Worm (Caenorhabditis elegans): ENCODE data around the gene H12D21.10.

The H12D21.10 gene

DNA sequence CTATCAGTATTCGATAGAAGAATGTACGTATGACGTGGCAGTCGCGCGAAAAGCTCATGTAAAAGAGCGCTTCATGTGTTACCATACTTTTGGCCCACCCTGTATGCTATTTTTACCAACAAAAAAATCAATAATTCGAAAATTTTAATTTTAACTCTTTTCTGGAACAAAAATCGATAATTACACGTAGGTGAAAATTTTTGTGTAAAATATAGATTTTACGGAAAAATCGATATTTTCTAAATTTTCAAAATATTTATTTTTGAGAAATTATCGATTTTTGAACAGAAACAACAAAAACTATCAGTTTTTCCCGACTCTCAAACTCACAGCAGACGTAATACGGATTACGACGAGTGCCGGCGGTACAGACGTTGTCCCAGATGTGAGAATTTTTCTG, 45.5 kb downstream of the H12D21.10 start:
- no peak for TF ChIP-seq unc-62 (GFP tag; optimal IDR thresholded peaks at IDR 0.05)

DNA sequence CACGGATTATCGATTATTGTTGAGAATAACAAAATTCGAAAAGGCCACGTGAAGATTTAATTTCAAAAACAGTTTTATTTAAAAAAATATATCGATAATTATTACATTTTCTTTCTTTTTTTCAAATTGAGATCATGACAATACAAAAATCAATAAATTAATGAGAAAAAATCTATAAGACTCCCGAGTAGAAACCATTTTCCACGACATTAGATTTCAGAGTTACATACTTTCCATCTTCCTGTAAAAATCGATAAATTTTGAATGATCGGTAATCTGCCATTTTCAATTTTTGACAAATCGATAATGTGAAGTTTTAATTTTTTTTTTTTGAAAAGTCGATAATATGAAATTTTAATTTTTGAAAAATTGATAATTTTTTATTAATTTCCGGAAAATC, 46.1 kb downstream of the H12D21.10 start, which contains the start of gene C30G7.3:
Gene C30G7.3, minus strand, starts transcription at position 8 of the 400 bp plus-strand sequence.
- no peak for TF ChIP-seq unc-62 (GFP tag; optimal IDR thresholded peaks at IDR 0.05)

DNA sequence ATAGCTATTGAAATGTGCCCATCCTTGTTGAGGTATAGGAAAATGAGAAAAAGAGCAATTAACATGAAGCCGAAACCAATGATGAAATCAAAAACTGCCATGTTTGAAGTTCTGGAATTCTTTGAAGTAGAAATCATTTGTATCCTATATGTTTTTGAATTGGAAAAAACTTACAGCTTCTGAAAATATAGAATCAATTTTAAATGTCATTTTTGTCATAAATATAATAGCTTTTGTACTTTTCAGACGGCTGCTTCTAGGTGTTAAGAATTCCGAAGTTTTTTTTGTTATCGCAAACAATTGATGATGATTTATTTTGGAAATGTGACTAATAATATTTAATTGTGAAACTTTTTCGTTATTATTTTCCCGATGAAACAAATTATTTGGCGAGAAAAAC, 47.4 kb downstream of the H12D21.10 start, which contains the start of gene C30G7.4:
Gene C30G7.4, minus strand, starts transcription at position 101 of the 400 bp plus-strand sequence.
- no peak for TF ChIP-seq unc-62 (GFP tag; optimal IDR thresholded peaks at IDR 0.05)

DNA sequence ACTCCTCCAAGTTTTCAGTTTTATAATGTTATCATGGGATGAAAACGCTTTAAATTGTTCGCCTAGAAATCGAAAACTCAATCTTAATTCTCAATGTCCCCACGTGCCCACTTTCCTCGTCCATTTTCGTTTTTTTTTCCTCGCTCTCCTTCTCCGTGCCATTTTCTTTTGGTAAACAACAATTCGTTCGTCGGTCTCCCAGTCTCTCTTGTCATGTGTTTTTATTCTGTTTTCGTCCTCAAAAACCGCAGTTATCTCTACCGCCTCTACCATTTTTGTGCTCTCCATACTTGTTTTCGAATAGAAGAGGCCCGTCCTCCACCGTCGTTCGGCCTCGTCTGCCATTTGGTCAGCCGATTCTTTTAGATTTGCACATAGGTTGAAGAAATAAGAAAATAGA, 49.0 kb downstream of the H12D21.10 start:
- TF ChIP-seq unc-62 (GFP tag; optimal IDR thresholded peaks at IDR 0.05) = no peak

DNA sequence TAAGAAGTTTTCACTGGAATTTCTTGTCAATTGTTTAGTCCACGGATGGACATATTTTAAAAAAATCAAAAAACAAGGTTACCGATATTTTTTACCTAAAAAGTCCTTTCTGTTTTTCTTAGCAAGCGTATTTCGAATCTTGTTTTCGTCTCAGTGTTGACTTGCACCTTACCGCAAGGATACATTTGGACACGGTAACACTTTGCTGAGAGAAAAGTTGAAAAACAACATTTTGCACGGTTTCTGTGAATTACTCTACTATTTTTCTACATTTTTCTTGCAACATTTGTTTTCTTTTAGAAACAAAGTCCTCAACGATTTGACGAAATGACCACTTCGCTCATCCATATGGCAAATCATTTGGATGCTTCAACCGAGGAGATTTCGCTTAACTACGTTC, 49.9 kb downstream of the H12D21.10 start, which contains the start of gene hil-1:
Gene hil-1, plus strand, starts transcription at position 301 of the 400 bp plus-strand sequence.
- no peak for TF ChIP-seq unc-62 (GFP tag; optimal IDR thresholded peaks at IDR 0.05)

DNA sequence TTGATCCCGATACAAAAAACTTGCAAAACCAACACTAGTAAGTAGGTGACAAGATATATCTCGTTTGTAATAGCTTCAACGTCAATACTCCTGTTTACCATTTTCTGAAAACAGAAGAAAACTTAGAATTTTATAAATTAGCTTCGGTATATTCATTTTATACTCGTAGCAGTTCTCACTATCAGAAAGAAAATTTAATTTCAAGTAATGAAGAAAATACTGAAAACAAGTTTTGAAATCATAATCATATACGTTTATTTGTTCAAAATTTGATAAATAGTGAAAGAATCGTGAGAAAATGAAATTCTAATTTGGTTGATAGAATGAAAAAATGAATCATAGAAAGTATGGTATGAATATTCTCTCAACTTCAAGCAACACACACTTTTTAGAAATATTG, 55.0 kb downstream of the H12D21.10 start, which contains the start of gene C30G7.5:
Gene C30G7.5, minus strand, starts transcription at position 101 of the 400 bp plus-strand sequence.
- no peak for TF ChIP-seq unc-62 (GFP tag; optimal IDR thresholded peaks at IDR 0.05)

DNA sequence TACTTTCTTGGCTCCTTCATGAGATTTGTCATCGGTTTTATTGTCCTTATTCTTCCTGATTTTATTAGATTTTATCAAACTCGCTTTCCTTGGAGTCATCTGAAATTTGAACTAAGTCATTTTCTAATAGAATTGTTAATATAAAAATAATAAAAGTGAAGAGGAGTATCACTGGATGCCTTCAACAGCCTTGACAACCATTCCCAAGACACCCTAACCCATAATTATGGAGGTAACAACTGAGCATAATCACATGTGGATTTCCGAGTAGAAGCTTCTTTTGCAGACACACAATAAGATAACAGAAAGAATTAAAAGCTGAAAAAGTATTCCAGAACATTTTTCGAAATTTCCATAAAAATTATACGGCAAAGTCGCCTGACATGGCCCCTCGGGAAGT, 56.1 kb downstream of the H12D21.10 start, which contains the start of gene F02D8.9:
Gene F02D8.9, minus strand, starts transcription at position 101 of the 400 bp plus-strand sequence.
- no peak for TF ChIP-seq unc-62 (GFP tag; optimal IDR thresholded peaks at IDR 0.05)

Data from whole organism, dauer.